Worm (Caenorhabditis elegans): ENCODE data around the gene srt-6.

The srt-6 gene

DNA sequence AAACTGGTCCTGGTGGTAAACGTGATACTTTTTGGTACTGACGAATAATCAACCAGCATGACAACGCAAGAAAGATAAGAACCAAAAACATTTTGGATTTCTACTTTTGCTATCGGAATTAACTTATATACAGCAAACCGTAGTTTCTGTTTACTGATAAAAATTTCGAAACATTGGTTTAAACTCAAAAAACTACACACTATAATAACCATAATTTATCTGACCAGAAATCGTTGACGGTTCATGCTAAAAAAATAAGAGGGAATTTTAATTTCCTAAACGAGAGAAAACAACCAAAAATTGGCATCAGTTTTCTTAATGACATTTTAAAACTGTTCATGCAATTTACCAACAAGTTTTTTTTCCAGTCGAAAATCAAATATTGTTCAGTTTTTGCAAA is 46.9 kb downstream of the srt-6 start, which contains the start of gene cyp-35A1:
Gene cyp-35A1, minus strand, starts transcription at position 101 of the 400 bp plus-strand sequence.
- TF ChIP-seq ztf-4 (tag; optimal IDR thresholded peaks at IDR 0.05) (no peak), jun-1 (tag; optimal IDR thresholded peaks at IDR 0.05) (no peak), ZK546.5 (tag; optimal IDR thresholded peaks at IDR 0.05) (no peak), mml-1 (tag; optimal IDR thresholded peaks at IDR 0.05) (no peak), egl-27 (tag; optimal IDR thresholded peaks at IDR 0.05) (no peak), elt-1 (tag; optimal IDR thresholded peaks at IDR 0.05) (no peak), lin-39 (tag; optimal IDR thresholded peaks at IDR 0.05) (no peak)
